Fruit fly (Drosophila melanogaster) whole organism, prepupa: Measurements from ENCODE around the gene RabX5.
A peak's percentile ranks its signal among the peaks of the same experiment; 100 is the strongest.

Source experiments
- CG10631 ChIP-seq: fragments of 200-800 bp; sonication (Bioruptor generic); optimal IDR thresholded peaks from 2 replicates; lab custom pipeline; 2016; ENCODE audit warnings: missing biosample characterization, missing genetic modification characterization
- CG10669 ChIP-seq: fragments of 200-800 bp; sonication (Bioruptor generic); optimal IDR thresholded peaks from 3 replicates; lab custom pipeline; 2018; ENCODE audit warnings: missing biosample characterization, mild to moderate bottlenecking, missing genetic modification characterization, moderate library complexity
- CG11762 ChIP-seq: fragments of 200-800 bp; sonication (Bioruptor generic); optimal IDR thresholded peaks from 3 replicates; lab custom pipeline; 2016; ENCODE audit warnings: missing biosample characterization, missing genetic modification characterization; ENCODE audit not compliant: insufficient read depth
- CG1621 ChIP-seq: fragments of 200-800 bp; sonication (Bioruptor generic); optimal IDR thresholded peaks from 3 replicates; lab custom pipeline; 2018; ENCODE audit warnings: missing biosample characterization, mild to moderate bottlenecking, missing genetic modification characterization
- CG16779 ChIP-seq: fragments of 200-800 bp; sonication (Bioruptor generic); optimal IDR thresholded peaks from 3 replicates; lab custom pipeline; 2017; ENCODE audit warnings: missing biosample characterization, mild to moderate bottlenecking, missing genetic modification characterization
- CG3032 ChIP-seq: fragments of 200-800 bp; optimal IDR thresholded peaks from 2 replicates; lab custom pipeline; 2019; ENCODE audit warnings: missing biosample characterization, mild to moderate bottlenecking, missing genetic modification characterization, moderate library complexity
- CG31627 ChIP-seq: fragments of 200-800 bp; sonication (Bioruptor generic); optimal IDR thresholded peaks from 3 replicates; lab custom pipeline; 2016; ENCODE audit warnings: missing biosample characterization, missing genetic modification characterization
- CG32006 ChIP-seq: fragments of 200-800 bp; sonication (Bioruptor generic); optimal IDR thresholded peaks from 3 replicates; lab custom pipeline; 2017; ENCODE audit warnings: missing biosample characterization, mild to moderate bottlenecking, missing genetic modification characterization
- CG34406 ChIP-seq: fragments of 200-800 bp; sonication (Bioruptor generic); optimal IDR thresholded peaks from 3 replicates; lab custom pipeline; 2016; ENCODE audit warnings: missing biosample characterization, missing genetic modification characterization
- CG3919 ChIP-seq: fragments of 200-800 bp; sonication (Bioruptor generic); optimal IDR thresholded peaks from 3 replicates; lab custom pipeline; 2016; ENCODE audit warnings: missing biosample characterization, missing genetic modification characterization
- CG4318 ChIP-seq: fragments of 200-800 bp; sonication (Bioruptor generic); optimal IDR thresholded peaks from 3 replicates; lab custom pipeline; 2017; ENCODE audit warnings: missing biosample characterization, mild to moderate bottlenecking, missing genetic modification characterization
- CG6163 ChIP-seq: fragments of 200-800 bp; sonication (Bioruptor generic); IDR thresholded peaks from 3 replicates; pipeline ENCODE4 v1.3.6; 2022; ENCODE audit warnings: missing biosample characterization, missing genetic modification characterization
- CG6276 ChIP-seq: fragments of 200-800 bp; sonication (Bioruptor generic); optimal IDR thresholded peaks from 2 replicates; lab custom pipeline; 2017; ENCODE audit warnings: missing biosample characterization, mild to moderate bottlenecking, missing genetic modification characterization
- CG6792 ChIP-seq: fragments of 200-800 bp; sonication (Bioruptor generic); optimal IDR thresholded peaks from 3 replicates; lab custom pipeline; 2016; ENCODE audit warnings: missing biosample characterization, missing genetic modification characterization
- CG7368 ChIP-seq: fragments of 200-800 bp; sonication (Bioruptor generic); optimal IDR thresholded peaks from 3 replicates; lab custom pipeline; 2016; ENCODE audit warnings: missing biosample characterization, missing genetic modification characterization
- CG8119 ChIP-seq: fragments of 200-800 bp; sonication (Bioruptor generic); IDR thresholded peaks from 3 replicates; pipeline ENCODE4 v1.3.6; 2022; ENCODE audit warnings: missing biosample characterization, missing genetic modification characterization
- CG8632 ChIP-seq: fragments of 200-800 bp; sonication (Bioruptor generic); optimal IDR thresholded peaks from 3 replicates; lab custom pipeline; 2016; ENCODE audit warnings: missing biosample characterization, missing genetic modification characterization
- CG9139 ChIP-seq: fragments of 200-800 bp; sonication (Bioruptor generic); optimal IDR thresholded peaks from 3 replicates; lab custom pipeline; 2017; ENCODE audit warnings: missing biosample characterization, mild to moderate bottlenecking, missing genetic modification characterization
- Eip75B ChIP-seq: fragments of 200-800 bp; sonication (Bioruptor generic); optimal IDR thresholded peaks from 3 replicates; lab custom pipeline; 2016; ENCODE audit warnings: missing biosample characterization, missing genetic modification characterization
- Eip93F ChIP-seq: fragments of 200-800 bp; sonication (Bioruptor generic); optimal IDR thresholded peaks from 2 replicates; lab custom pipeline; 2016; ENCODE audit warnings: missing biosample characterization, mild to moderate bottlenecking, missing genetic modification characterization
- Ets96B ChIP-seq: fragments of 200-800 bp; optimal IDR thresholded peaks from 2 replicates; lab custom pipeline; 2019; ENCODE audit warnings: missing biosample characterization, mild to moderate bottlenecking, missing genetic modification characterization, moderate library complexity
- Gug ChIP-seq: fragments of 200-800 bp; sonication (Bioruptor generic); IDR thresholded peaks from 2 replicates; pipeline ENCODE4 v1.3.6; 2022; ENCODE audit warnings: missing biosample characterization, missing genetic modification characterization
- Hr38 ChIP-seq: sonication (Bioruptor generic); optimal IDR thresholded peaks from 2 replicates; lab custom pipeline; 2016; ENCODE audit warnings: missing biosample characterization, missing genetic modification characterization
- Hr4 ChIP-seq: fragments of 200-800 bp; sonication (Bioruptor generic); optimal IDR thresholded peaks from 3 replicates; lab custom pipeline; 2016; ENCODE audit warnings: missing biosample characterization, missing genetic modification characterization
- Met ChIP-seq: fragments of 200-800 bp; sonication (Bioruptor generic); optimal IDR thresholded peaks from 3 replicates; lab custom pipeline; 2016; ENCODE audit warnings: missing biosample characterization, missing genetic modification characterization
- OdsH ChIP-seq: fragments of 200-800 bp; sonication (Bioruptor generic); optimal IDR thresholded peaks from 3 replicates; lab custom pipeline; 2016; ENCODE audit warnings: missing biosample characterization, missing genetic modification characterization
- Smox ChIP-seq: fragments of 200-800 bp; sonication (Bioruptor generic); optimal IDR thresholded peaks from 3 replicates; lab custom pipeline; 2016; ENCODE audit warnings: missing biosample characterization, missing genetic modification characterization
- Sox102F ChIP-seq: fragments of 200-800 bp; sonication (Bioruptor generic); optimal IDR thresholded peaks from 2 replicates; lab custom pipeline; 2016; ENCODE audit warnings: missing biosample characterization, mild to moderate bottlenecking, missing genetic modification characterization
- Sox14 ChIP-seq: fragments of 200-800 bp; sonication (Bioruptor generic); optimal IDR thresholded peaks from 3 replicates; lab custom pipeline; 2016; ENCODE audit warnings: missing biosample characterization, missing genetic modification characterization
- Sox15 ChIP-seq: fragments of 200-800 bp; sonication (Bioruptor generic); optimal IDR thresholded peaks from 3 replicates; lab custom pipeline; 2016; ENCODE audit warnings: missing biosample characterization, missing genetic modification characterization
- acj6 ChIP-seq: fragments of 200-800 bp; sonication (Bioruptor generic); optimal IDR thresholded peaks from 3 replicates; lab custom pipeline; 2016; ENCODE audit warnings: missing biosample characterization, missing genetic modification characterization
- cyc ChIP-seq: fragments of 200-800 bp; sonication (Bioruptor generic); optimal IDR thresholded peaks from 3 replicates; lab custom pipeline; 2016; ENCODE audit warnings: missing biosample characterization, missing genetic modification characterization
- dac ChIP-seq: fragments of 200-800 bp; sonication (Bioruptor generic); optimal IDR thresholded peaks from 2 replicates; lab custom pipeline; 2017; ENCODE audit warnings: missing biosample characterization, mild to moderate bottlenecking, missing genetic modification characterization
- dsx ChIP-seq: fragments of 200-800 bp; optimal IDR thresholded peaks from 3 replicates; lab custom pipeline; 2019; ENCODE audit warnings: missing biosample characterization, mild to moderate bottlenecking, missing genetic modification characterization, moderate library complexity; ENCODE audit not compliant: poor library complexity, severe bottlenecking
- eg ChIP-seq: fragments of 200-800 bp; sonication (Bioruptor generic); IDR thresholded peaks from 3 replicates; pipeline ENCODE4 v1.3.6; 2022; ENCODE audit warnings: missing biosample characterization, missing genetic modification characterization
- esn ChIP-seq: fragments of 200-800 bp; sonication (Bioruptor generic); optimal IDR thresholded peaks from 2 replicates; lab custom pipeline; 2016; ENCODE audit warnings: missing biosample characterization, mild to moderate bottlenecking, missing genetic modification characterization, moderate library complexity
- fd59A ChIP-seq: fragments of 200-800 bp; sonication (Bioruptor generic); optimal IDR thresholded peaks from 2 replicates; lab custom pipeline; 2017; ENCODE audit warnings: missing biosample characterization, mild to moderate bottlenecking, missing genetic modification characterization, missing genetic modification reagents
- fd85E ChIP-seq: fragments of 200-800 bp; sonication (Bioruptor generic); optimal IDR thresholded peaks from 3 replicates; lab custom pipeline; 2016; ENCODE audit warnings: missing biosample characterization, missing genetic modification characterization
- fkh ChIP-seq: fragments of 200-800 bp; sonication (Bioruptor generic); optimal IDR thresholded peaks from 3 replicates; lab custom pipeline; 2017; ENCODE audit warnings: missing biosample characterization, mild to moderate bottlenecking, missing genetic modification characterization, moderate library complexity
- lz ChIP-seq: fragments of 200-800 bp; sonication (Bioruptor generic); optimal IDR thresholded peaks from 3 replicates; lab custom pipeline; 2016; ENCODE audit warnings: missing biosample characterization, missing genetic modification characterization
- pdm3 ChIP-seq: fragments of 200-800 bp; sonication (Bioruptor generic); optimal IDR thresholded peaks from 3 replicates; lab custom pipeline; 2016; ENCODE audit warnings: missing biosample characterization, missing genetic modification characterization
- salr ChIP-seq, 2 experiments: fragments of 200-800 bp; sonication (Bioruptor generic); optimal IDR thresholded peaks; 3 replicates each; lab custom pipeline; 2016 to 2018; ENCODE audit warnings: missing biosample characterization in 2 of 2, missing genetic modification characterization in 2 of 2, mild to moderate bottlenecking in 1 of 2
- ss ChIP-seq, 2 experiments: fragments of 200-800 bp; sonication (Bioruptor generic); optimal IDR thresholded peaks; 2 replicates in 1 of 2; 3 replicates in 1 of 2; lab custom pipeline; 2017 to 2018; ENCODE audit warnings: mild to moderate bottlenecking in 2 of 2, missing biosample characterization in 2 of 2, missing genetic modification characterization in 2 of 2, moderate library complexity in 1 of 2
- svp ChIP-seq: fragments of 200-800 bp; sonication (Bioruptor generic); peaks from one replicate; lab custom pipeline; 2016; ENCODE audit warnings: missing biosample characterization, missing genetic modification characterization
- topi ChIP-seq: fragments of 200-800 bp; sonication (Bioruptor generic); optimal IDR thresholded peaks from 3 replicates; lab custom pipeline; 2016; ENCODE audit warnings: missing biosample characterization, missing genetic modification characterization

Gene RabX5

dm6 chr3L:1644920-1645567, 24.9 kb downstream of the RabX5 start, which contains the start of the genes alphaCOP and CG13919 (continued):
- TF ChIP-seq CG32006 (GFP tag; lab: Kevin White, UChicago) (peak; percentile 97), dac (GFP tag; lab: Kevin White, UChicago) (peak; percentile 91), CG34406 (peak; percentile 97), Sox14 (peak; percentile 98), esn (GFP tag; lab: Kevin White, UChicago) (peak; percentile 98), Smox (peak; percentile 97), CG10669 (peak; percentile 96), Sox102F (peak; percentile 97), salr (GFP tag; optimal IDR thresholded peaks at IDR 0.05; lab: Kevin White, UChicago) (peak; percentile 94), CG8632 (GFP tag; lab: Kevin White, UChicago) (peak; percentile 98), fkh (peak; percentile 94), Eip93F (GFP tag; lab: Kevin White, UChicago) (no peak), lz (GFP tag; lab: Kevin White, UChicago) (peak; percentile 98), Hr38 (GFP tag; lab: Kevin White, UChicago) (peak; percentile 70), acj6 (peak; percentile 99), CG6163 (GFP tag; lab: Robert Waterston, UW) (peak; percentile 93), Gug (GFP tag; lab: Robert Waterston, UW) (peak; percentile 96), CG9139 (GFP tag; lab: Kevin White, UChicago) (peak; percentile 95), svp (GFP tag; lab: Kevin White, UChicago) (peak; percentile 99), CG3919 (GFP tag; lab: Kevin White, UChicago) (peak; percentile 96)

- no peak for TF ChIP-seq dsx (GFP tag; lab: Kevin White, UChicago)
- peak; percentile 81 for TF ChIP-seq CG3032 (tag; lab: Kevin White, UChicago)
- TF ChIP-seq pdm3 (GFP tag; lab: Kevin White, UChicago): no peak
- no peak for TF ChIP-seq fkh
- TF ChIP-seq Ets96B: peak; percentile 63
- TF ChIP-seq CG4318 (GFP tag; lab: Kevin White, UChicago): no peak
- no peak for TF ChIP-seq fd85E (GFP tag; lab: Kevin White, UChicago)
- peak; percentile 6 for TF ChIP-seq CG9139 (GFP tag; lab: Kevin White, UChicago)
- peak; percentile 85 for TF ChIP-seq esn (GFP tag; lab: Kevin White, UChicago)
- peak; percentile 32 for TF ChIP-seq fd59A
- peak; percentile 78 for TF ChIP-seq Sox14
- no peak for TF ChIP-seq OdsH
- TF ChIP-seq Hr38 (GFP tag; lab: Kevin White, UChicago): no peak
- peak; percentile 42 for TF ChIP-seq dac (GFP tag; lab: Kevin White, UChicago)
- no peak for TF ChIP-seq Eip75B (GFP tag; lab: Kevin White, UChicago)
- peak; percentile 58 for TF ChIP-seq CG34406
- TF ChIP-seq CG31627 (GFP tag; lab: Kevin White, UChicago): peak; percentile 90
- peak; percentile 88 for TF ChIP-seq cyc (GFP tag; lab: Kevin White, UChicago)
- peak; percentile 75 for TF ChIP-seq CG6792 (GFP tag; lab: Kevin White, UChicago)
- TF ChIP-seq CG32006 (GFP tag; lab: Kevin White, UChicago): peak; percentile 72
- TF ChIP-seq CG11762: peak; percentile 35
- no peak for TF ChIP-seq Sox102F
- no peak for TF ChIP-seq CG10669
- TF ChIP-seq CG7368 (GFP tag; lab: Kevin White, UChicago): peak; percentile 40
- peak; percentile 47 for TF ChIP-seq CG1621
- peak; percentile 73; the same call in 2 of the 3 replicates for TF ChIP-seq eg (GFP tag; lab: Robert Waterston, UW)
- peak; percentile 73 for TF ChIP-seq Smox
- peak in 1 of 2 experiments; percentile 39 for TF ChIP-seq ss (GFP tag; optimal IDR thresholded peaks at IDR 0.05; lab: Kevin White, UChicago)
- peak; percentile 68; the same call in 1 of the 2 replicates for TF ChIP-seq Gug (GFP tag; lab: Robert Waterston, UW)
- peak; percentile 81 for TF ChIP-seq Hr4 (GFP tag; lab: Kevin White, UChicago)
- TF ChIP-seq topi: peak; percentile 80
- peak; percentile 53 for TF ChIP-seq CG8119 (GFP tag; lab: Robert Waterston, UW)
- TF ChIP-seq acj6: peak; percentile 82
- TF ChIP-seq CG6163 (GFP tag; lab: Robert Waterston, UW): peak; percentile 83
- TF ChIP-seq CG6276: no peak
- TF ChIP-seq CG16779 (tag; lab: Kevin White, UChicago): no peak
- TF ChIP-seq Sox15 (GFP tag; lab: Kevin White, UChicago): peak; percentile 79
- TF ChIP-seq CG3919 (GFP tag; lab: Kevin White, UChicago): peak; percentile 74
- TF ChIP-seq salr (GFP tag; optimal IDR thresholded peaks at IDR 0.05; lab: Kevin White, UChicago): peak in 1 of 2 experiments; percentile 29
- TF ChIP-seq Met (GFP tag; lab: Kevin White, UChicago): no peak
- TF ChIP-seq CG10631 (GFP tag; lab: Kevin White, UChicago): peak; percentile 83
These were observed 30.6 kb downstream of the RabX5 start, which contains the start of the genes Mettl2 and Bgb for dm6 chr3L:1639185-1639812. Gene Mettl2, minus strand, starts transcription at chr3L:1639235. Gene Bgb, plus strand, starts transcription at chr3L:1639711.
